Worm (Caenorhabditis elegans) whole organism, L2 larva: Measurements from ENCODE around the gene C18B2.3.

ENCODE experiments used
- C34F6.9 ChIP-seq: fragments of 150-350 bp; optimal IDR thresholded peaks from 2 replicates; lab custom pipeline; 2014; ENCODE audit warnings: missing biosample characterization, missing genetic modification characterization
- Y55F3AM.14 ChIP-seq: fragments of 200-800 bp; sonication (Bioruptor generic); optimal IDR thresholded peaks from 2 replicates; lab custom pipeline; 2018; ENCODE audit warnings: mild to moderate bottlenecking, missing genetic modification characterization, missing compliant biosample characterization
- ZK546.5 ChIP-seq: sonication (generic microtip); optimal IDR thresholded peaks from 2 replicates; lab custom pipeline; 2017; ENCODE audit warnings: missing biosample characterization, missing genetic modification characterization
- aly-2 ChIP-seq: fragments of 150-350 bp; optimal IDR thresholded peaks from 2 replicates; lab custom pipeline; 2014; ENCODE audit warnings: missing biosample characterization, missing genetic modification characterization
- crh-2 ChIP-seq: sonication (generic microtip); optimal IDR thresholded peaks from 2 replicates; lab custom pipeline; 2017; ENCODE audit warnings: missing biosample characterization, missing genetic modification characterization
- dmd-4 ChIP-seq: sonication (generic microtip); optimal IDR thresholded peaks from 2 replicates; lab custom pipeline; 2017; ENCODE audit warnings: missing biosample characterization, missing genetic modification characterization
- egl-27 ChIP-seq: sonication (generic microtip); optimal IDR thresholded peaks from 3 replicates; lab custom pipeline; 2017; ENCODE audit warnings: missing biosample characterization, missing genetic modification reagents, missing genetic modification characterization
- elt-1 ChIP-seq: fragments of 150-350 bp; optimal IDR thresholded peaks from 2 replicates; lab custom pipeline; 2014; ENCODE audit warnings: missing biosample characterization, missing genetic modification characterization
- elt-3 ChIP-seq: sonication (generic microtip); optimal IDR thresholded peaks from 2 replicates; lab custom pipeline; 2017; ENCODE audit warnings: missing biosample characterization, missing genetic modification characterization
- fos-1 ChIP-seq: fragments of 150-350 bp; optimal IDR thresholded peaks from 2 replicates; lab custom pipeline; 2014; ENCODE audit warnings: missing biosample characterization, missing genetic modification characterization
- lin-13 ChIP-seq: fragments of 150-350 bp; optimal IDR thresholded peaks from 2 replicates; lab custom pipeline; 2014; ENCODE audit warnings: missing biosample characterization, missing genetic modification reagents, missing genetic modification characterization
- lsy-2 ChIP-seq, 2 experiments: fragments of 150-350 bp in 1 of 2; sonication (generic microtip) in 1 of 2; optimal IDR thresholded peaks; 2 replicates each; lab custom pipeline; 2014 to 2017; ENCODE audit warnings: missing biosample characterization in 2 of 2, missing genetic modification characterization in 2 of 2
- mbf-1 ChIP-seq: sonication (generic microtip); optimal IDR thresholded peaks from 2 replicates; lab custom pipeline; 2017; ENCODE audit warnings: missing biosample characterization, missing genetic modification characterization
- nhr-10 ChIP-seq: sonication (generic microtip); optimal IDR thresholded peaks from 2 replicates; lab custom pipeline; 2017; ENCODE audit warnings: missing biosample characterization, missing genetic modification characterization
- nhr-11 ChIP-seq: fragments of 150-350 bp; optimal IDR thresholded peaks from 2 replicates; lab custom pipeline; 2014; ENCODE audit warnings: missing biosample characterization, missing genetic modification characterization
- nhr-129 ChIP-seq: fragments of 150-350 bp; optimal IDR thresholded peaks from 2 replicates; lab custom pipeline; 2014; ENCODE audit warnings: missing biosample characterization, missing genetic modification characterization
- nhr-21 ChIP-seq: fragments of 150-350 bp; optimal IDR thresholded peaks from 2 replicates; lab custom pipeline; 2014; ENCODE audit warnings: missing biosample characterization, missing genetic modification characterization
- nhr-23 ChIP-seq: fragments of 150-350 bp; optimal IDR thresholded peaks from 2 replicates; lab custom pipeline; 2014; ENCODE audit warnings: missing biosample characterization, missing genetic modification reagents, missing genetic modification characterization
- nhr-237 ChIP-seq: fragments of 150-350 bp; optimal IDR thresholded peaks from 2 replicates; lab custom pipeline; 2014; ENCODE audit warnings: missing biosample characterization, missing genetic modification characterization
- nhr-25 ChIP-seq: fragments of 150-350 bp; sonication (generic microtip); optimal IDR thresholded peaks from 3 replicates; lab custom pipeline; 2014; ENCODE audit warnings: missing biosample characterization, missing genetic modification characterization
- nhr-6 ChIP-seq: fragments of 150-350 bp; optimal IDR thresholded peaks from 2 replicates; lab custom pipeline; 2014; ENCODE audit warnings: missing biosample characterization, missing genetic modification characterization
- nhr-77 ChIP-seq: fragments of 150-350 bp; optimal IDR thresholded peaks from 2 replicates; lab custom pipeline; 2014; ENCODE audit warnings: missing biosample characterization, missing genetic modification characterization
- peb-1 ChIP-seq: fragments of 150-350 bp; optimal IDR thresholded peaks from 2 replicates; lab custom pipeline; 2014; ENCODE audit warnings: missing biosample characterization, missing genetic modification characterization
- skn-1 ChIP-seq: sonication (generic microtip); optimal IDR thresholded peaks from 2 replicates; lab custom pipeline; 2017; ENCODE audit warnings: missing biosample characterization, missing genetic modification characterization
- sma-3 ChIP-seq: sonication (generic microtip); optimal IDR thresholded peaks from 2 replicates; lab custom pipeline; 2016; ENCODE audit warnings: missing genetic modification reagents, missing genetic modification characterization, missing compliant biosample characterization
- sma-9 ChIP-seq, 2 experiments: fragments of 150-350 bp in 1 of 2; sonication (generic microtip) in 1 of 2; optimal IDR thresholded peaks; 2 replicates each; lab custom pipeline; 2014 to 2016; ENCODE audit warnings: missing genetic modification characterization in 2 of 2, mild to moderate bottlenecking in 1 of 2, missing biosample characterization in 1 of 2, missing compliant biosample characterization in 1 of 2, missing genetic modification reagents in 1 of 2, moderate library complexity in 1 of 2
- snpc-4 ChIP-seq: fragments of 150-350 bp; optimal IDR thresholded peaks from 2 replicates; lab custom pipeline; 2014; ENCODE audit warnings: missing biosample characterization, missing genetic modification characterization
- unc-39 ChIP-seq: fragments of 150-350 bp; optimal IDR thresholded peaks from 2 replicates; lab custom pipeline; 2014; ENCODE audit warnings: missing biosample characterization, missing genetic modification characterization
- unc-55 ChIP-seq: fragments of 150-350 bp; sonication (generic microtip); optimal IDR thresholded peaks from 3 replicates; lab custom pipeline; 2014; ENCODE audit warnings: missing biosample characterization, missing genetic modification reagents, missing genetic modification characterization
- zag-1 ChIP-seq: fragments of 150-350 bp; optimal IDR thresholded peaks from 2 replicates; lab custom pipeline; 2014; ENCODE audit warnings: missing biosample characterization, missing genetic modification characterization
- ztf-4 ChIP-seq: fragments of 150-350 bp; optimal IDR thresholded peaks from 2 replicates; lab custom pipeline; 2014; ENCODE audit warnings: missing biosample characterization, missing genetic modification characterization

The C18B2.3 gene

DNA sequence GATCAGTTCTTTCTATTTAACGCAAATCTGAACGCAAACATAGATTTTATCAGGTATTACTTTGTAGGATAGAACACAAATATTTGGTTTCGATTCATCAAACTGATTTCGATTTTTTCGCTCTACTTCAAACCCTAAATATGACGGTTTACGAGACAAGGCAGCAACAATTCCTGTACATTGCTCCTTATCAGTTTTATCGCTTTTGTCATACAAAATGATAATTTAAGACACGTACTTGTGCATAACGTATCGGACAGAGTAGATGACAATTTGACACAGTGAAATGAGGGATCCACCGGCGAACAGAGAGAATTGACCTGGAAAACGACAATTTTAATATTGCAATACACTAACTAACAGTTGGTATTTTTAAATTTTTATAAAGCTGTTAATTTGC, 12.0 kb downstream of the C18B2.3 start:
- TF ChIP-seq crh-2 (tag; lab: Kevin White, UChicago) (peak; percentile 61), fos-1 (tag; lab: Kevin White, UChicago) (peak; percentile 94), elt-1 (tag; lab: Kevin White, UChicago) (no peak)

- TF ChIP-seq lin-13, result no peak
- no peak for TF ChIP-seq nhr-10 (tag; lab: Kevin White, UChicago)
- no peak for TF ChIP-seq sma-9 (GFP tag; optimal IDR thresholded peaks at IDR 0.05; lab: Kevin White, UChicago)
- TF ChIP-seq sma-9 (tag; optimal IDR thresholded peaks at IDR 0.05; lab: Kevin White, UChicago), result no peak
- TF ChIP-seq nhr-237 (tag; lab: Kevin White, UChicago), result no peak
- TF ChIP-seq skn-1 (tag; lab: Kevin White, UChicago), result no peak
- no peak for TF ChIP-seq zag-1 (tag; lab: Kevin White, UChicago)
- no peak for TF ChIP-seq ztf-4
- no peak for TF ChIP-seq unc-55 (GFP tag; lab: Kevin White, UChicago)
Measured at ce11 chrX:3617218-3617617, 15.6 kb downstream of the C18B2.3 start, which contains the start of gene del-9. Gene del-9 (minus strand): TSS chrX:3617318.

ce11 chrX:3618842-3619241, 17.2 kb downstream of the C18B2.3 start:
- TF ChIP-seq peb-1 (tag; lab: Kevin White, UChicago) (no peak), skn-1 (tag; lab: Kevin White, UChicago) (no peak), nhr-6 (tag; lab: Kevin White, UChicago) (no peak), nhr-25 (no peak), sma-3 (GFP tag; lab: Kevin White, UChicago) (no peak), crh-2 (tag; lab: Kevin White, UChicago) (no peak), unc-55 (GFP tag; lab: Kevin White, UChicago) (no peak), lin-13 (no peak)

- TF ChIP-seq nhr-129 (tag; lab: Kevin White, UChicago) (no peak), elt-3 (tag; lab: Kevin White, UChicago) (no peak), dmd-4 (tag; lab: Kevin White, UChicago) (no peak), unc-39 (no peak), lsy-2 (tag; optimal IDR thresholded peaks at IDR 0.05; lab: Kevin White, UChicago) (no peak), aly-2 (tag; lab: Kevin White, UChicago) (no peak), nhr-11 (tag; lab: Kevin White, UChicago) (no peak)
Measured at ce11 chrX:3623162-3623561, 21.5 kb downstream of the C18B2.3 start, which contains the start of gene C18B2.2. Gene C18B2.2 (plus strand): TSS chrX:3623462.

DNA sequence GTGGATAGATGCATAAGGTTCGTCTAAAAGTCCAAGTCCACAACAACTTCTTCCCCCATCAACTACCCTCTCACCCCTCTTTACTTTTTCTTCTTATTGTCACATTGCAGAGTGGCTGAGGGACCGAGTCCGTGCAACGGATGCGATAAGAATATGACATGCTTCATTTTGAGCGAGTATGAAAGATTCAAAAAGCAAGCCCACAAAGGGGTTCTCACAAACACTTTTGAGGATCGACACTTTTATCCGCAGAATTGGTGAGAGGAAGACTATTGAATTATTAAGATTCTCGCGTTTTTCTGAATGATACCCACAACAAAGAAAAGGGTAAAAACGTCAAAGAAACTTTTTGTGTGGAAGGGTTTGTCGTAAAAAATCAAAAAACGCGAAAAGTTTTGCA, 24.0 kb downstream of the C18B2.3 start:
- TF ChIP-seq C34F6.9 (no peak), unc-39 (no peak), nhr-25 (no peak), mbf-1 (tag; lab: Kevin White, UChicago) (no peak), ztf-4 (no peak), snpc-4 (no peak), fos-1 (tag; lab: Kevin White, UChicago) (no peak), skn-1 (tag; lab: Kevin White, UChicago) (no peak), nhr-21 (tag; lab: Kevin White, UChicago) (no peak), Y55F3AM.14 (no peak), nhr-23 (tag; lab: Kevin White, UChicago) (no peak), lin-13 (no peak), ZK546.5 (tag; lab: Kevin White, UChicago) (no peak), elt-1 (tag; lab: Kevin White, UChicago) (no peak), nhr-77 (tag; lab: Kevin White, UChicago) (no peak)

- TF ChIP-seq nhr-25 (no peak), skn-1 (tag; lab: Kevin White, UChicago) (no peak), egl-27 (tag; lab: Kevin White, UChicago) (no peak), peb-1 (tag; lab: Kevin White, UChicago) (no peak), fos-1 (tag; lab: Kevin White, UChicago) (no peak), snpc-4 (no peak), zag-1 (tag; lab: Kevin White, UChicago) (no peak), elt-3 (tag; lab: Kevin White, UChicago) (no peak)
- TF ChIP-seq, all 48 proteins: peak for 0
Measured at ce11 chrX:3628016-3628415, 26.4 kb downstream of the C18B2.3 start, which contains the start of gene vep-2. Gene vep-2 (plus strand): TSS chrX:3628316.
